Fruit fly (Drosophila melanogaster): ENCODE results near the gene rk.
A peak's percentile ranks its signal among the peaks of the same experiment; 100 is the strongest.

dm6 chr2L:14020545-14020874 is 19.5 kb upstream of the rk start:
- no peak for TF ChIP-seq pan (optimal IDR thresholded peaks at IDR 0.05)
- TF ChIP-seq dl (GFP tag; optimal IDR thresholded peaks at IDR 0.05; ENCODE audit: insufficient read depth in 1 of 2, partially characterized antibody in 2 of 2): peak in 1 of 2 experiments; percentile 27
- TF ChIP-seq Hr78 (GFP tag; optimal IDR thresholded peaks at IDR 0.05): no peak
- TF ChIP-seq lola (GFP tag; optimal IDR thresholded peaks at IDR 0.05): no peak
- no peak for TF ChIP-seq HLH106 (tag; optimal IDR thresholded peaks at IDR 0.05)
- TF ChIP-seq usp (GFP tag; optimal IDR thresholded peaks at IDR 0.05): no peak
- TF ChIP-seq Abd-B (GFP tag; optimal IDR thresholded peaks at IDR 0.05): no peak
- no peak for TF ChIP-seq dmrt93B (GFP tag; optimal IDR thresholded peaks at IDR 0.05)
- TF ChIP-seq Mio (GFP tag; optimal IDR thresholded peaks at IDR 0.05): no peak
- no peak for TF ChIP-seq CG9705 (GFP tag; optimal IDR thresholded peaks at IDR 0.05)
- no peak for TF ChIP-seq h (GFP tag; optimal IDR thresholded peaks at IDR 0.05)

Data from whole organism, wandering third instar larva.